Worm (Caenorhabditis elegans) whole organism, midembryonic: ENCODE measurements around the gene C48B4.3.
A peak's percentile ranks its signal among the peaks of the same experiment; 100 is the strongest.

ENCODE experiments used
- T22C8.4 ChIP-seq: fragments of 200-800 bp; sonication (Bioruptor generic); IDR thresholded peaks from 2 replicates; pipeline ENCODE4 v1.3.6; 2022; ENCODE audit warnings: missing genetic modification characterization, missing compliant biosample characterization
- cog-1 ChIP-seq: sonication (generic microtip); optimal IDR thresholded peaks from 2 replicates; lab custom pipeline; 2016; ENCODE audit warnings: missing genetic modification characterization, missing compliant biosample characterization
- flt-1 ChIP-seq: fragments of 200-800 bp; sonication (Bioruptor generic); IDR thresholded peaks from 2 replicates; pipeline ENCODE4 v1.3.6; 2022; ENCODE audit warnings: missing genetic modification characterization, missing compliant biosample characterization
- klf-2 ChIP-seq: fragments of 200-800 bp; sonication (Bioruptor generic); conservative IDR thresholded peaks from 2 replicates; pipeline ENCODE4 v1.3.6; 2022; ENCODE audit warnings: missing genetic modification reagents, missing genetic modification characterization, missing compliant biosample characterization
- med-1 ChIP-seq: sonication (generic microtip); optimal IDR thresholded peaks from 2 replicates; lab custom pipeline; 2017; ENCODE audit warnings: missing genetic modification characterization, mild to moderate bottlenecking, missing compliant biosample characterization, antibody characterized with exemption, missing genetic modification reagents; ENCODE audit not compliant: insufficient read depth
- ref-1 ChIP-seq: fragments of 200-800 bp; sonication (Bioruptor generic); conservative IDR thresholded peaks from 2 replicates; pipeline ENCODE4 v1.3.6; 2022; ENCODE audit warnings: missing genetic modification reagents, missing genetic modification characterization, missing compliant biosample characterization
- tab-1 ChIP-seq: fragments of 200-800 bp; sonication (Bioruptor generic); IDR thresholded peaks from 2 replicates; pipeline ENCODE4 v1.3.6; 2022; ENCODE audit warnings: missing genetic modification characterization, missing compliant biosample characterization
- ztf-23 ChIP-seq: fragments of 200-800 bp; sonication (Bioruptor generic); IDR thresholded peaks from 2 replicates; pipeline ENCODE4 v1.3.6; 2022; ENCODE audit warnings: missing genetic modification reagents, missing genetic modification characterization, missing compliant biosample characterization
- ztf-29 ChIP-seq: fragments of 200-800 bp; sonication (Bioruptor generic); IDR thresholded peaks from 2 replicates; pipeline ENCODE4 v1.3.6; 2022; ENCODE audit warnings: missing genetic modification reagents, missing genetic modification characterization, missing compliant biosample characterization

C48B4.3 gene

DNA sequence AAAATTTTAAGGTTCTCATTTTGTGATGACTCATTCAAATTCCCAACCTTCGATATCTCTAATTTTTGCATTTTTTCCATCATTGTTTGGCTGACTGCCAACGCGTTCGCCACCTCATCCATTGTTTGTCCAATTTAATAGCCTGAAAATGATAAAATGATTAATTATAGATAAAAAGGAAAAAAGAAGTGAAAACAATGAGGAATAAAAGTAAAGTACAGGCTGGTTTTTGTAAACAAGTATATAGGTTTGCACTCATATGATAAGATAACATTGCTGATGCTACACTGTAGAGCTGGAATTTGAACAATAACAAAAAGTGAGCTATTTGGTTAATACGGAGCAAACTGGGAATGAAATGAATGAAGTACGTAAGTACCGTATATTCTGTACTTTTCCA lies at the start of gene C48B4.3:
C48B4.3 (minus strand) TSS at position 149 of the 400 bp plus-strand sequence.
- TF ChIP-seq ztf-23 (no peak), cog-1 (tag; lab: Kevin White, UChicago) (no peak), med-1 (GFP tag; lab: Kevin White, UChicago) (no peak), ztf-29 (no peak), T22C8.4 (no peak), klf-2 (GFP tag; lab: Robert Waterston, UW) (no peak)

DNA sequence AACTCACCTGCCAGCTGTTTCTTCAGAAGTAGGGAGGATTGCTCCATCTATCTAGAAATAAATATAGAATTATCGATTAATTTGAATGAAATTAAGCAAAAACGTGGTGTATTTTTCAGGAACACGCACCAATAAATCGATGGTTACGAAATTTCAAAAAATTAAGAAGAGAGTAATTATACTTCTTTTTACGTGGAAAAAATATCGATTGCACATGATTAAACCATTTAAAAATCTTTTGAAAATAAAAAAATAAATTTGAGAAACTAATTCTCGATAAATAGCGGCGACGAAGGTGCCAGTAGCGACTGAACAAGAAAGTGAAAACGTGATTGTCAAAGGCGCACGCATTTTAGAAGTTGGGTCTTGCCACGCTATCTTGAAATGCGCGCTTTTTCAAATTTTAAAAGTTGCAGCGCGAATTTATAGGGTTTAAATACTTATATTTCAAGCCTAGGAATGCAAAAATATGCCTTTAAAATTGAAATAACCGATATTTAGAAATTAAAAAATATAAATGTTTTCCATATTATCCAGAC lies 49.0 kb upstream of the C48B4.3 start, which contains the start of gene ubc-7:
ubc-7 (minus strand) TSS at position 51 of the 539 bp plus-strand sequence.
- TF ChIP-seq med-1 (GFP tag; lab: Kevin White, UChicago), result no peak
- 0 out of 2 replicates have a peak, but pooled peaks have one; percentile 13 for TF ChIP-seq ztf-23
- peak; percentile 13; the same call in 1 of the 2 replicates for TF ChIP-seq T22C8.4
- TF ChIP-seq cog-1 (tag; lab: Kevin White, UChicago), result peak; percentile 55

DNA sequence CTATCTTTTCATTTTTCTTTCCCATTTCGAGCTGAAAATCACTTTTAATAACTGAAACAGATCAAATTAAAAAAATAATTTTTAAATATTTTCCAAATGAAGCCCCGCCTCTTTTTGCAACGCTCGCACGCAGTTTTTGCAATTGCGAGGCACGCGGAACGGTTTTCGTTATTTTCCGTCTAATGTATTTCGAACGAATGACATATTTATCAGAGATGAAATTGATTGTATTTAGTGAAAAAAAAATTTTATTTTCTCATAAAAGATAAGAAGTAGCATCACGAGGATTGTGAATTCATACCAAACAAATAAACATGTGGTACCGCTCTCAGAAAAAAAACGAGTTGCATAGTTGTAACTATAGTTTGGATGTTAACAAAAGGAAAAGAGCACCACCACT lies 47.7 kb upstream of the C48B4.3 start, which contains the start of gene rpac-19:
rpac-19 (minus strand) TSS at position 31 of the 400 bp plus-strand sequence.
- TF ChIP-seq klf-2 (GFP tag; lab: Robert Waterston, UW) (0 out of 2 replicates have a peak, but pooled peaks have one; percentile 26), ztf-29 (0 out of 2 replicates have a peak, but pooled peaks have one; percentile 52), tab-1 (peak; percentile 67; the same call in 1 of the 2 replicates), cog-1 (tag; lab: Kevin White, UChicago) (no peak), T22C8.4 (no peak), ztf-23 (peak; percentile 74), flt-1 (GFP tag; lab: Robert Waterston, UW) (peak; percentile 82), ref-1 (no peak), med-1 (GFP tag; lab: Kevin White, UChicago) (peak; percentile 71)

DNA sequence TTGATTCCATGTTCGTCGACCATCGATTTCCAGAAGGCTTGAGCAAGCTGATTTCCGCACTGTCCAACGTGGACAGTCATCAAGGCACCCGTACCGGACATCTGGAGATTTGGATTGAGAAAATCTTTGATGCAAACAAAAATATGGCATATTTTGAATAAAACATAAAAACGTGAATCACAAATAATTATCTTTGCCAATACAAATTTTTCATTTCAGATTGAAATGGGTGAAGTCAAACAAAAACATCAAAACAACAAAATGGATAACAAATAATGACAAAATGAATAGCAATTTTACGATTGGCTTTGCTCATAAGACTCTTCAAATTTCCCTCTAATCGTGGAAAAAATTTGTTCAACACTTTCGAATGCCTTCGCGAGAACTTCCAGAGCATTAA lies 46.9 kb upstream of the C48B4.3 start, which contains the start of gene tbg-1:
tbg-1 (minus strand) TSS at position 101 of the 400 bp plus-strand sequence.
- TF ChIP-seq ref-1 (no peak), flt-1 (GFP tag; lab: Robert Waterston, UW) (no peak), ztf-23 (no peak), cog-1 (tag; lab: Kevin White, UChicago) (no peak), klf-2 (GFP tag; lab: Robert Waterston, UW) (no peak)

DNA sequence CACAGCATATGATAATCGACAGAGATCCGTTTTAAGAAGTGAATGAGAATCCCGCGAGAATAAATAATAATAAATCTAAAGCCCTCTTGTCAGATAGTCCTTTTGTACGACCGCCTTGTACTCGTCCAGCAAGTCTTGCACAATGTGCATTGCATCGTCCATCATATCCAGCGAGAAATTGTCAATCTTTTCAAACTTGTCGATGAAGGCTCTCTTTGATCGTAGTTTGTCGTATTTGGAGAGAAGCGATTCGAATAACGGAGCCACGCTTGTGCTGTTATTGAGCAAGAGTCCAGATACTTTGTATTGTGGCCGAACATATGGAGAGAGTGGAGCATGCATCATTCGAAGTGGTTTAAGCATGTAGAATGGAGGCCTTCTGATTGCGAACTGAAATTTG lies 44.4 kb upstream of the C48B4.3 start:
- TF ChIP-seq ztf-23 (no peak), tab-1 (no peak), ztf-29 (no peak), flt-1 (GFP tag; lab: Robert Waterston, UW) (no peak), ref-1 (no peak), med-1 (GFP tag; lab: Kevin White, UChicago) (no peak), klf-2 (GFP tag; lab: Robert Waterston, UW) (no peak)

DNA sequence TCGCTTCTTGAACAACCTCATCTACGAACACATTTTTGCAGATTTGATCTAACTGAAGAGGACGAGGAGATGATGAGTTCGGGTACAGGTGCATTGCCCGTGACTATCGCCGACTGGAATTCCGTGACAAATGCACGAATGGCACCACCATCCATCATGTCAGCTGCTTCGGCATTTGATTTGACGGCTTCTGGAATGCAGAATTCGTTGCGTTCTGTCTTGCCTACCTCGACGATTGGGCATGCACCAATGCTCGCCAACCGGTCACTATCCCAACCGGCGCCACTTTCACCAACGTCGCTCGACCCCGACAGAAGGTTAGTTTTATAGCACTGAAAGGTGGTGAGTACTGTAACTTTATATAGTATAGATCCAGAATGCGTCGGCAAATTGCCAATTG lies 41.3 kb upstream of the C48B4.3 start:
- no peak for TF ChIP-seq ref-1

DNA sequence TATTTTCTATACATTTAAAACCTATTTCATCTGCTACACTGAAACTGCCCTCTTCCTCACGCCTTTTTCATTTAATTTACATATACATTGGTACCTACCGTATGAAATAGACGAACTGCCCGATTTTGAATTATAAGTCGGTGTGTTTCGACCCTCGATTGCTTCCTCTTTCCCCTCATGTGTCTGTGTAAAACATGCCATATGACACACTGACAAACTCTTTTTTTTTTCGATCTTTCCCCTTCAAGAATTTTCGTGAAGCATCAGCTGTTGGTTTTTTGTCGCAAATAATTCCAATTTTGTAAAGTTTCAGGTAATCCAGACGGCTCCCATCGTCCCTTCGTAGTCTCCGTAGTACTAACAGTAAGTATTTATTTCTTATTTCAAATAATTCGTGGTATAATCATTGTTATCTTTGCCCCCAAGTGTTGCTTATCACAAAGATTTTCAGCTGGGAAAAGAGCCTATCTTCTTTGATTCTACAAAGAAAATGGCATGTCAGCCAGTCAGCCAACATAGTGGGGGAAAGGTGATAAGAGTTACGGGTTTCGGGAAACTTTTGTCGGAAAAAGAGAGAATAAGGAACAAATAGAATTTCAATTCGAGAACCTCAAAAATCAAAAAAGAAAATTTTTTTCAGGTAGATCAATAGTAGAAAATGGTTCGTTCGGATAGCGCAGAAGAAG lies 39.8 kb upstream of the C48B4.3 start:
- no peak for TF ChIP-seq ref-1
- TF ChIP-seq klf-2 (GFP tag; lab: Robert Waterston, UW), result no peak

DNA sequence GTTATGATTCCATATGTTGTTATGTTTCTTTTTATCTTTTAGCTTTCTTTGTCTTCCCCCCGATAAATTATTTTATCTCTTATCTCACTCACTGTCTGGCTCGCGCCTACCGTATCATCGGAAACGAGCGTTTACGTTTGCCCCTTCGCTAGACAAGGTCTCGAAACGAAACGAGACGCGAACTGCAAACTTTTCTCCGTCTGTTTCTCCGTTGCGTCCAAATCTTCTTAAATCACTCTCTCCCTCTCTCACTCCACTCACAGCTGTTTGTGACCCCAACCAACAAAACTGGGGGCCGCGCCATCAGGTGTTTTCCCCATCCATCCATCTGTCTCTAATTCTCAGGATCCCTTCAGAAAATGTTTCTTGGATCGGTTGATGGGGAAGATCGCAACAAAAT lies 38.0 kb upstream of the C48B4.3 start:
- TF ChIP-seq flt-1 (GFP tag; lab: Robert Waterston, UW), result no peak
- TF ChIP-seq T22C8.4, result no peak
- TF ChIP-seq ref-1, result no peak
- no peak for TF ChIP-seq ztf-23
- no peak for TF ChIP-seq cog-1 (tag; lab: Kevin White, UChicago)
- no peak for TF ChIP-seq med-1 (GFP tag; lab: Kevin White, UChicago)
- no peak for TF ChIP-seq tab-1
- TF ChIP-seq ztf-29, result no peak

DNA sequence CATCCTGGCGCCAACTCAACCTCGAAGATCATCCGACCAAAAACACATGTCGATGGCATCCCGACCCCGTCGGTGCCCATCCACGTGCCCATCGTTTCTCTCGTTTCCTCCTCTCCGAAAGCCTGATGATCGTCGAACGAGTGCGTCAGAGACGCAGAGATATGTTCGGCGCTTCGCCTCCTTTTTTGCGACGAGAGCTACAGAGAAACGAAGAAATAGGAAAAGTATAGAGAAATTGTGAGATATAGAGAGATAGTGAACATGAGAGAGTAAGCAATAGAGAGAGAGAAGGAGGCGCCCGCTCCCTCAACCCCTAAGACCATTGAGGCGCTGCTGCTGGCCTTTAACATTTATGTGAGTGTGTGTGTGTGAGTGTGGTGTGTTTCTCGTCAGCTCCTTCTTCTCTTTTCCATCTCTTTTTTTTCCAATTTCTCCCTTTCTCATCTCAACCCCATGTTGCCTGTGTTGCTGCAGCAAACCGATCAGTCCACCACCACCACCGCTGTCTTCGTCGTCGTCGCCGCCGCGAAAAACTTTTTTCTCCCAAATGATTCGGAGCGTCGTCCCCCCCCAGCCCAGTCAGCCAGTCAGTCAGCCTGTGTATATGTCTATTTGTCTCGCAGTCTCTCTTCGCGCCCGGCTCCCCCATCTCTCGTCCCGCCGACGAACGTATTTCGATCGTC lies 37.0 kb upstream of the C48B4.3 start, which contains the start of gene hlh-11:
hlh-11 (plus strand) TSS at position 633 of the 683 bp plus-strand sequence.
- TF ChIP-seq flt-1 (GFP tag; lab: Robert Waterston, UW), result 0 out of 2 replicates have a peak, but pooled peaks have one; percentile 8
- no peak; the same call in 1 of the 2 replicates for TF ChIP-seq ztf-23
- no peak for TF ChIP-seq tab-1
- TF ChIP-seq ref-1, result no peak
- no peak for TF ChIP-seq med-1 (GFP tag; lab: Kevin White, UChicago)
- no peak for TF ChIP-seq ztf-29
- TF ChIP-seq T22C8.4, result no peak
- TF ChIP-seq cog-1 (tag; lab: Kevin White, UChicago), result no peak
- TF ChIP-seq klf-2 (GFP tag; lab: Robert Waterston, UW), result 0 out of 2 replicates have a peak, but pooled peaks have one; percentile 47

DNA sequence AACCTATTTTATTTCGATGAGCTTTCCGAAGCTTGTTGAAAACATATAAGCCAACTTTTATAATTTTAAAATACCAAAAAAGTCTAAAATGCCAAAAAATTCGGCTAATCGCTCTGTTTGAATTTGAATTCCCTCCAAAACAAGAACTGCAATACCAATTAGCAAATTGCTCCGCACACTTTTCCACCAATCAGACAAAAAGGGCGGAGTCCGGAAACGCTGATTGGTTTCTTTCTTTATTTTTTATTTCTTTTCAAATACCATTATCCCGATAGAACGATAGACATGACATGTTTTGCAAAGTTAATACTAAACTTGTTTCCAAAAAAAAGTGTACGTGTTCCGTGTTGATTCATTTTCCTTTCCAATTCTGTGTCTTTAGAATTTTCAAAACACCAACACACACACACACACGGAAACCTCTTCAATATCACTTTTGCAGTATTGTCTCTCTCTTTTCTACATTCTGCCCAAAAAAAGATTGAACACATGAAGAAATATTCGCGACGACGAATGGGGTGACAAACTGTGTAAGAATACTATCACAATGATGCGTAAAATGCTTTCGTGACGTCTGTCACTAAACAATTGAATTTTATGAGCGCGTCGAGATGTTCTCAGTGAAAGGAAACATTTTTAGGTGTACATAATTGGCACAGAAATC lies 35.5 kb upstream of the C48B4.3 start:
- TF ChIP-seq ztf-23 (no peak), klf-2 (GFP tag; lab: Robert Waterston, UW) (no peak), cog-1 (tag; lab: Kevin White, UChicago) (no peak), tab-1 (no peak)
